Worm (Caenorhabditis elegans): ENCODE data around the gene cki-2.

- TF ChIP-seq cey-2 (tag; optimal IDR thresholded peaks at IDR 0.05; ENCODE audit: borderline replicate concordance, insufficient read depth) = no peak
- TF ChIP-seq lin-38 (GFP tag; IDR thresholded peaks at IDR 0.05) = no peak; the same call in 1 of the 2 replicates
- TF ChIP-seq T26A8.4 (GFP tag; IDR thresholded peaks at IDR 0.05) = peak; percentile 25; the same call in 1 of the 2 replicates
- TF ChIP-seq nhr-111 (GFP tag; optimal IDR thresholded peaks at IDR 0.05) = no peak
- no peak for TF ChIP-seq unc-130 (GFP tag; optimal IDR thresholded peaks at IDR 0.05)
- TF ChIP-seq ama-1 (optimal IDR thresholded peaks at IDR 0.05) = peak; percentile 47
- TF ChIP-seq ceh-82 (tag; optimal IDR thresholded peaks at IDR 0.05) = no peak
- TF ChIP-seq tag-97 (GFP tag; IDR thresholded peaks at IDR 0.05) = no peak
- TF ChIP-seq set-16 (GFP tag; IDR thresholded peaks at IDR 0.05) = no peak
- TF ChIP-seq R02D3.7 (tag; optimal IDR thresholded peaks at IDR 0.05) = no peak
- TF ChIP-seq ceh-20 (GFP tag; IDR thresholded peaks at IDR 0.05) = no peak
- no peak for TF ChIP-seq dmd-6 (GFP tag; IDR thresholded peaks at IDR 0.05)
- no peak for TF ChIP-seq snpc-4 (tag; optimal IDR thresholded peaks at IDR 0.05)
- peak in 1 of 2 experiments; percentile 0 for TF ChIP-seq unc-62 (GFP tag; optimal IDR thresholded peaks at IDR 0.05 in 1 of 2)
- no peak for TF ChIP-seq unc-62 (tag; optimal IDR thresholded peaks at IDR 0.05)
Observed at ce11 chrII:7791408-7792050, 24.8 kb upstream of the cki-2 start.
